Fruit fly (Drosophila melanogaster): ENCODE data around the gene CG9521.

CG9521 gene

dm6 chrX:14825922-14826617 is 27.0 kb downstream of the CG9521 start, which contains the start of gene rut (continued):
- no peak for TF ChIP-seq Bdp1 (GFP tag; optimal IDR thresholded peaks at IDR 0.05)
- TF ChIP-seq pb (GFP tag; optimal IDR thresholded peaks at IDR 0.05), result no peak
- TF ChIP-seq ftz-f1 (GFP tag; optimal IDR thresholded peaks at IDR 0.05), result peak; percentile 4
- no peak for TF ChIP-seq sisA (GFP tag; IDR thresholded peaks at IDR 0.05)
- TF ChIP-seq CG12236 (GFP tag; optimal IDR thresholded peaks at IDR 0.05), result no peak
- peak in 1 of 2 experiments; percentile 27 for TF ChIP-seq bsh (GFP tag; optimal IDR thresholded peaks at IDR 0.05)
- TF ChIP-seq Stat92E (GFP tag; optimal IDR thresholded peaks at IDR 0.05), result no peak
- TF ChIP-seq CG14667 (GFP tag; IDR thresholded peaks at IDR 0.05), result no peak
- no peak for TF ChIP-seq grau (tag; optimal IDR thresholded peaks at IDR 0.05)
- no peak for TF ChIP-seq h (optimal IDR thresholded peaks at IDR 0.05)
- no peak for TF ChIP-seq H15 (GFP tag; IDR thresholded peaks at IDR 0.05)
- no peak for TF ChIP-seq peb (GFP tag; IDR thresholded peaks at IDR 0.05)
- peak; percentile 22; the same call in 1 of the 2 replicates for TF ChIP-seq onecut (GFP tag; IDR thresholded peaks at IDR 0.05)
- no peak for TF ChIP-seq CG6683 (GFP tag; optimal IDR thresholded peaks at IDR 0.05)
- no peak for TF ChIP-seq CG43689 (GFP tag; IDR thresholded peaks at IDR 0.05)
- no peak for TF ChIP-seq CG7372 (GFP tag; IDR thresholded peaks at IDR 0.05)
- no peak for TF ChIP-seq CG17361 (GFP tag; IDR thresholded peaks at IDR 0.05)
- TF ChIP-seq shn (GFP tag; optimal IDR thresholded peaks at IDR 0.05), result no peak
- no peak for TF ChIP-seq aop (GFP tag; IDR thresholded peaks at IDR 0.05)
- TF ChIP-seq nmo (GFP tag; optimal IDR thresholded peaks at IDR 0.05), result peak; percentile 4
- no peak for TF ChIP-seq nau (GFP tag; optimal IDR thresholded peaks at IDR 0.05)
- no peak for TF ChIP-seq BtbVII (GFP tag; optimal IDR thresholded peaks at IDR 0.05)
- no peak for TF ChIP-seq CG18476 (GFP tag; optimal IDR thresholded peaks at IDR 0.05)
- TF ChIP-seq nerfin-2 (GFP tag; IDR thresholded peaks at IDR 0.05; ENCODE audit: partially characterized antibody), result peak; percentile 84
- peak; percentile 39; the same call in 1 of the 2 replicates for TF ChIP-seq CG11085 (GFP tag; IDR thresholded peaks at IDR 0.05)
- TF ChIP-seq Hr78 (GFP tag; optimal IDR thresholded peaks at IDR 0.05), result no peak
- peak; percentile 56 for TF ChIP-seq CG12659 (GFP tag; optimal IDR thresholded peaks at IDR 0.05)
- TF ChIP-seq CG3847 (GFP tag; IDR thresholded peaks at IDR 0.05), result peak; percentile 27; the same call in 1 of the 2 replicates
- TF ChIP-seq Blimp-1 (GFP tag; optimal IDR thresholded peaks at IDR 0.05), result no peak
- TF ChIP-seq kni (GFP tag; optimal IDR thresholded peaks at IDR 0.05), result no peak
- no peak for TF ChIP-seq CG10147 (GFP tag; optimal IDR thresholded peaks at IDR 0.05)
- no peak for TF ChIP-seq D19B (GFP tag; optimal IDR thresholded peaks at IDR 0.05)
- TF ChIP-seq oc (tag; optimal IDR thresholded peaks at IDR 0.05), result no peak
- TF ChIP-seq CG6254 (GFP tag; optimal IDR thresholded peaks at IDR 0.05), result no peak
- TF ChIP-seq ap (GFP tag; IDR thresholded peaks at IDR 0.05), result no peak
- TF ChIP-seq Doc2 (GFP tag; IDR thresholded peaks at IDR 0.05), result no peak
- TF ChIP-seq CG10267 (tag; optimal IDR thresholded peaks at IDR 0.05), result no peak
- TF ChIP-seq sug (tag; optimal IDR thresholded peaks at IDR 0.05), result peak; percentile 13
- no peak for TF ChIP-seq Sox100B (GFP tag; optimal IDR thresholded peaks at IDR 0.05)
- no peak for TF ChIP-seq H2.0 (GFP tag; IDR thresholded peaks at IDR 0.05)
- TF ChIP-seq slp2 (GFP tag; optimal IDR thresholded peaks at IDR 0.05), result no peak
- TF ChIP-seq CHES-1-like (GFP tag; optimal IDR thresholded peaks at IDR 0.05), result no peak
- peak; percentile 39 for TF ChIP-seq lab (GFP tag; optimal IDR thresholded peaks at IDR 0.05)
- no peak for TF ChIP-seq CG1832 (GFP tag; optimal IDR thresholded peaks at IDR 0.05)
- no peak for TF ChIP-seq pfk (GFP tag; optimal IDR thresholded peaks at IDR 0.05)
- TF ChIP-seq CG3281 (GFP tag; optimal IDR thresholded peaks at IDR 0.05), result no peak
- TF ChIP-seq cad (GFP tag; optimal IDR thresholded peaks at IDR 0.05), result no peak
- peak; percentile 93 for TF ChIP-seq CG13287 (GFP tag; IDR thresholded peaks at IDR 0.05; ENCODE audit: partially characterized antibody)
- TF ChIP-seq CG6654 (GFP tag; optimal IDR thresholded peaks at IDR 0.05), result no peak
- TF ChIP-seq CG7786 (GFP tag; optimal IDR thresholded peaks at IDR 0.05), result no peak

Measured in whole organism, embryonic.